Fruit fly (Drosophila melanogaster): ENCODE measurements around the gene Ire1.

DNA sequence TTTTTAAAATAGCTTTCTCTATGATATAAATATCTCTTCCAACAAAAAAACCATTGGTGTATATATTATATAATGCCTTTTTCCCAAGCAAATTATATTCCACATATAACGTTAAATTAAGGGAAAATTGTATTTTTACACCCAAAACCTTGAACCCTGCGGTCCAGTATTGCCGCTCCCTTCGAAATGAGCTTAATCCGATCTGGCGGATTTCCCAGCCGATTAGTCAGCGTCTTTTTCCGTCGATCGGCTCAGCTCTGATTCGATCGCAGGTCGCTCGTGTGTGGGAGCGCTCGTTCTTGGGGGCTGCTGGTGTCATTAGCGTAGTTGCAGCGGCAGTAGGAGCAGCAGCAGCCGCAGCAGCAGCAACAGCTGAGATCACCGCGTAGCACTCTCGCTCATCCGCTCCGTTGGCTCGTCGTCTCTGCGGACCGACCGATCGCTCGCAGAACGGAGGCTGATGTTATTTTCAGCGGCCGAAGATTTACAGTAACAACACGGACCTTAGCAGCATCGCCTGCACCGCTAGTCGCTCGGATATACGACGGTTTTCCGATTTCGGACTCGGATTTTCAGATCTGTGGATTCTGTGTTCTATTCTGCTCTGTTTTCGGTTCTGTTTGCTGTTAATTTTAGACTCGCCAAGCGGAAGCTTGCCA lies 29.4 kb upstream of the Ire1 start, which contains the start of gene CG4733:
- TF ChIP-seq CG1620 (GFP tag; optimal IDR thresholded peaks at IDR 0.05) (no peak), CG33017 (tag; optimal IDR thresholded peaks at IDR 0.05) (no peak), Crg-1 (GFP tag; optimal IDR thresholded peaks at IDR 0.05) (no peak), pad (GFP tag; optimal IDR thresholded peaks at IDR 0.05) (peak; percentile 2), bab1 (GFP tag; optimal IDR thresholded peaks at IDR 0.05) (no peak), kay (GFP tag; ENCODE audit: borderline replicate concordance) (no peak), Mnt (GFP tag; optimal IDR thresholded peaks at IDR 0.05) (no peak), CG7045 (GFP tag; optimal IDR thresholded peaks at IDR 0.05) (no peak), cnc (optimal IDR thresholded peaks at IDR 0.05) (no peak), toe (GFP tag; optimal IDR thresholded peaks at IDR 0.05) (peak; percentile 20), CG11617 (GFP tag; optimal IDR thresholded peaks at IDR 0.05) (no peak), ovo (GFP tag; optimal IDR thresholded peaks at IDR 0.05) (peak; percentile 33)

All from whole organism, adult.